Fruit fly (Drosophila melanogaster) whole organism, embryonic: ENCODE results near the gene Cpr23B.

Source experiments
- Atf-2 ChIP-seq: fragments of 200-800 bp; sonication (Bioruptor generic); optimal IDR thresholded peaks from 2 replicates; lab custom pipeline; 2016; ENCODE audit warnings: missing biosample characterization, missing genetic modification characterization
- CG10274 ChIP-seq: fragments of 200-800 bp; sonication (Bioruptor generic); optimal IDR thresholded peaks from 3 replicates; lab custom pipeline; 2017; ENCODE audit warnings: missing biosample characterization, mild to moderate bottlenecking, missing genetic modification characterization
- CG10366 ChIP-seq: fragments of 200-800 bp; sonication (Bioruptor generic); IDR thresholded peaks from 2 replicates; pipeline ENCODE4 v1.3.6; 2022; ENCODE audit warnings: missing biosample characterization, missing genetic modification characterization
- CG10654 ChIP-seq: fragments of 200-800 bp; sonication (Bioruptor generic); optimal IDR thresholded peaks from 2 replicates; lab custom pipeline; 2016; ENCODE audit warnings: missing biosample characterization, missing genetic modification characterization
- CG11456 ChIP-seq: fragments of 200-800 bp; sonication (Bioruptor generic); IDR thresholded peaks from 3 replicates; pipeline ENCODE4 v1.3.6; 2022; ENCODE audit warnings: missing biosample characterization, missing genetic modification characterization
- CG12104 ChIP-seq: fragments of 200-800 bp; sonication (Bioruptor generic); optimal IDR thresholded peaks from 3 replicates; lab custom pipeline; 2016; ENCODE audit warnings: missing biosample characterization, missing genetic modification characterization
- CG12299 ChIP-seq: fragments of 200-800 bp; sonication (Bioruptor generic); optimal IDR thresholded peaks from 2 replicates; lab custom pipeline; 2018; ENCODE audit warnings: missing biosample characterization, mild to moderate bottlenecking, missing genetic modification characterization
- CG13775 ChIP-seq: fragments of 200-800 bp; sonication (Bioruptor generic); optimal IDR thresholded peaks from 3 replicates; lab custom pipeline; 2017; ENCODE audit warnings: missing biosample characterization, mild to moderate bottlenecking, missing genetic modification characterization
- CG1602 ChIP-seq: fragments of 200-800 bp; sonication (Bioruptor generic); optimal IDR thresholded peaks from 3 replicates; lab custom pipeline; 2016; ENCODE audit warnings: missing biosample characterization, missing genetic modification characterization
- CG1603 ChIP-seq: fragments of 200-800 bp; sonication (Bioruptor generic); optimal IDR thresholded peaks from 2 replicates; lab custom pipeline; 2019; ENCODE audit warnings: missing biosample characterization, mild to moderate bottlenecking, missing genetic modification characterization, moderate library complexity
- CG1792 ChIP-seq: fragments of 200-800 bp; sonication (Bioruptor generic); optimal IDR thresholded peaks from 2 replicates; lab custom pipeline; 2016; ENCODE audit warnings: missing biosample characterization, missing genetic modification characterization
- CG2129 ChIP-seq: fragments of 200-800 bp; sonication (Bioruptor generic); IDR thresholded peaks from 2 replicates; pipeline ENCODE4 v1.3.6; 2022; ENCODE audit warnings: missing biosample characterization, missing genetic modification characterization; ENCODE audit not compliant: partially characterized antibody
- CG2889 ChIP-seq: fragments of 200-800 bp; sonication (Bioruptor generic); IDR thresholded peaks from 3 replicates; pipeline ENCODE4 v1.3.6; 2022; ENCODE audit warnings: missing biosample characterization, missing genetic modification characterization
- CG30431 ChIP-seq: fragments of 200-800 bp; sonication (Bioruptor generic); optimal IDR thresholded peaks from 2 replicates; lab custom pipeline; 2017; ENCODE audit warnings: missing biosample characterization, missing genetic modification characterization
- CG34376 ChIP-seq: fragments of 200-800 bp; sonication (Bioruptor generic); optimal IDR thresholded peaks from 2 replicates; lab custom pipeline; 2018; ENCODE audit warnings: missing biosample characterization, mild to moderate bottlenecking, missing genetic modification characterization
- CG42726 ChIP-seq: fragments of 200-800 bp; sonication (Bioruptor generic); IDR thresholded peaks from 2 replicates; pipeline ENCODE4 v1.3.6; 2022; ENCODE audit warnings: missing biosample characterization, missing genetic modification characterization; ENCODE audit not compliant: partially characterized antibody
- CG4707 ChIP-seq: fragments of 200-800 bp; sonication (Bioruptor generic); optimal IDR thresholded peaks from 2 replicates; lab custom pipeline; 2018; ENCODE audit warnings: missing biosample characterization, mild to moderate bottlenecking, missing genetic modification characterization, moderate library complexity
- CG4820 ChIP-seq: fragments of 200-800 bp; sonication (Bioruptor generic); optimal IDR thresholded peaks from 3 replicates; lab custom pipeline; 2016; ENCODE audit warnings: missing biosample characterization, missing genetic modification characterization
- CoRest ChIP-seq: fragments of 200-800 bp; sonication (Bioruptor generic); optimal IDR thresholded peaks from 3 replicates; lab custom pipeline; 2018; ENCODE audit warnings: missing biosample characterization, mild to moderate bottlenecking, missing genetic modification characterization, moderate library complexity
- Dip3 ChIP-seq: fragments of 200-800 bp; sonication (Bioruptor generic); optimal IDR thresholded peaks from 3 replicates; lab custom pipeline; 2016; ENCODE audit warnings: missing biosample characterization, missing genetic modification characterization
- Dp ChIP-seq: fragments of 200-800 bp; sonication (Bioruptor generic); optimal IDR thresholded peaks from 2 replicates; lab custom pipeline; 2018; ENCODE audit warnings: missing biosample characterization, mild to moderate bottlenecking, missing genetic modification characterization, moderate library complexity
- E2f1 ChIP-seq: fragments of 200-800 bp; sonication (Bioruptor generic); IDR thresholded peaks from 2 replicates; pipeline ENCODE4 v1.3.6; 2022; ENCODE audit warnings: missing biosample characterization, missing genetic modification characterization
- ERR ChIP-seq: fragments of 200-800 bp; sonication (Bioruptor generic); optimal IDR thresholded peaks from 2 replicates; lab custom pipeline; 2016; ENCODE audit warnings: missing biosample characterization, missing genetic modification characterization
- HLH4C ChIP-seq: fragments of 200-800 bp; sonication (Bioruptor generic); IDR thresholded peaks from 3 replicates; pipeline ENCODE4 v1.3.6; 2022; ENCODE audit warnings: missing biosample characterization, missing genetic modification characterization; ENCODE audit not compliant: partially characterized antibody
- HLH54F ChIP-seq: fragments of 200-800 bp; sonication (Bioruptor generic); optimal IDR thresholded peaks from 3 replicates; lab custom pipeline; 2016; ENCODE audit warnings: missing biosample characterization, missing genetic modification characterization
- Hey ChIP-seq: fragments of 200-800 bp; sonication (Bioruptor generic); optimal IDR thresholded peaks from 3 replicates; lab custom pipeline; 2018; ENCODE audit warnings: missing biosample characterization, mild to moderate bottlenecking, missing genetic modification characterization
- NfI ChIP-seq: fragments of 200-800 bp; sonication (Bioruptor generic); optimal IDR thresholded peaks from 3 replicates; lab custom pipeline; 2018; ENCODE audit warnings: missing biosample characterization, mild to moderate bottlenecking, missing genetic modification characterization, moderate library complexity
- Rfx ChIP-seq: fragments of 200-800 bp; sonication (Bioruptor generic); IDR thresholded peaks from 2 replicates; pipeline ENCODE4 v1.3.6; 2022; ENCODE audit warnings: missing biosample characterization, missing genetic modification characterization
- Sox102F ChIP-seq: fragments of 200-800 bp; sonication (Bioruptor generic); optimal IDR thresholded peaks from 2 replicates; lab custom pipeline; 2018; ENCODE audit warnings: missing biosample characterization, mild to moderate bottlenecking, missing genetic modification characterization, moderate library complexity
- Ssrp ChIP-seq: fragments of 200-800 bp; sonication (Bioruptor generic); optimal IDR thresholded peaks from 2 replicates; lab custom pipeline; 2018; ENCODE audit warnings: missing biosample characterization, mild to moderate bottlenecking, missing genetic modification characterization, moderate library complexity
- Stat92E ChIP-seq, 3 experiments: fragments of >200 bp in 2 of 3; fragments of 200-800 bp in 1 of 3; sonication (Bioruptor generic) in 1 of 3; optimal IDR thresholded peaks; 2 replicates each; lab custom pipeline; 2017 to 2019; ENCODE audit warnings: missing biosample characterization in 3 of 3, missing genetic modification characterization in 3 of 3, mild to moderate bottlenecking in 1 of 3, moderate library complexity in 1 of 3
- ara ChIP-seq: fragments of 200-800 bp; sonication (Bioruptor generic); IDR thresholded peaks from 2 replicates; pipeline ENCODE4 v1.3.6; 2022; ENCODE audit warnings: missing biosample characterization, missing genetic modification characterization
- ash1 ChIP-seq: fragments of 200-800 bp; sonication (Bioruptor generic); optimal IDR thresholded peaks from 2 replicates; lab custom pipeline; 2018; ENCODE audit warnings: missing biosample characterization, mild to moderate bottlenecking, missing genetic modification characterization
- crp ChIP-seq, 2 experiments: fragments of 200-800 bp; sonication (Bioruptor generic); optimal IDR thresholded peaks; 2 replicates in 1 of 2; 3 replicates in 1 of 2; lab custom pipeline; 2017; ENCODE audit warnings: missing biosample characterization in 2 of 2, missing genetic modification characterization in 2 of 2, mild to moderate bottlenecking in 1 of 2, moderate library complexity in 1 of 2
- dan ChIP-seq: fragments of 200-800 bp; sonication (Bioruptor generic); IDR thresholded peaks from 2 replicates; pipeline ENCODE4 v1.3.6; 2022; ENCODE audit warnings: missing biosample characterization, missing genetic modification characterization
- ewg ChIP-seq: fragments of 200-800 bp; sonication (Bioruptor generic); optimal IDR thresholded peaks from 3 replicates; lab custom pipeline; 2017; ENCODE audit warnings: mild to moderate bottlenecking, missing biosample characterization, missing genetic modification reagents, missing genetic modification characterization
- fd3F ChIP-seq: fragments of 200-800 bp; sonication (Bioruptor generic); optimal IDR thresholded peaks from 2 replicates; lab custom pipeline; 2018; ENCODE audit warnings: missing biosample characterization, mild to moderate bottlenecking, missing genetic modification characterization, moderate library complexity
- gem ChIP-seq: fragments of 200-800 bp; sonication (Bioruptor generic); optimal IDR thresholded peaks from 2 replicates; lab custom pipeline; 2019; ENCODE audit warnings: missing biosample characterization, mild to moderate bottlenecking, missing genetic modification characterization, moderate library complexity
- jumu ChIP-seq: fragments of 200-800 bp; sonication (Bioruptor generic); optimal IDR thresholded peaks from 3 replicates; lab custom pipeline; 2016; ENCODE audit warnings: missing biosample characterization, missing genetic modification characterization
- lola ChIP-seq, 3 experiments: fragments of >200 bp in 2 of 3; fragments of 200-800 bp in 1 of 3; sonication (Bioruptor generic) in 1 of 3; optimal IDR thresholded peaks; 2 replicates each; lab custom pipeline; 2017 to 2019; ENCODE audit warnings: missing biosample characterization in 3 of 3, missing genetic modification characterization in 3 of 3, mild to moderate bottlenecking in 1 of 3, moderate library complexity in 1 of 3
- run ChIP-seq: fragments of 200-800 bp; sonication (Bioruptor generic); optimal IDR thresholded peaks from 3 replicates; lab custom pipeline; 2018; ENCODE audit warnings: missing biosample characterization, mild to moderate bottlenecking, missing genetic modification characterization
- salm ChIP-seq: fragments of 200-800 bp; sonication (Bioruptor generic); optimal IDR thresholded peaks from 2 replicates; lab custom pipeline; 2018; ENCODE audit warnings: missing biosample characterization, mild to moderate bottlenecking, missing genetic modification characterization
- trh ChIP-seq: fragments of 200-800 bp; sonication (Bioruptor generic); optimal IDR thresholded peaks from 2 replicates; lab custom pipeline; 2016; ENCODE audit warnings: missing biosample characterization, missing genetic modification characterization
- usp ChIP-seq: fragments of >200 bp; optimal IDR thresholded peaks from 2 replicates; lab custom pipeline; 2017; ENCODE audit warnings: missing biosample characterization, missing genetic modification characterization
- wek ChIP-seq: fragments of 200-800 bp; sonication (Bioruptor generic); optimal IDR thresholded peaks from 3 replicates; lab custom pipeline; 2018; ENCODE audit warnings: missing biosample characterization, mild to moderate bottlenecking, missing genetic modification characterization, moderate library complexity

The Cpr23B gene

dm6 chr2L:2884683-2885502 is 46.7 kb downstream of the Cpr23B start (continued):
- TF ChIP-seq ash1 (GFP tag; lab: Kevin White, UChicago) (peak; percentile 65), Ssrp (tag; lab: Kevin White, UChicago) (no peak), crp (GFP tag; optimal IDR thresholded peaks at IDR 0.05; lab: Kevin White, UChicago) (peak; percentile 91 to 99), salm (no peak), CG10366 (GFP tag; lab: Robert Waterston, UW) (peak; percentile 16; the same call in 1 of the 2 replicates), run (tag; lab: Kevin White, UChicago) (peak; percentile 20), CG12104 (GFP tag; lab: Kevin White, UChicago) (no peak), CG2129 (GFP tag; lab: Robert Waterston, UW) (no peak), CG4707 (GFP tag; lab: Kevin White, UChicago) (no peak), wek (GFP tag; lab: Kevin White, UChicago) (peak; percentile 3), Stat92E (GFP tag; optimal IDR thresholded peaks at IDR 0.05; lab: Kevin White, UChicago) (peak in 1 of 3 experiments; percentile 19), jumu (GFP tag; lab: Kevin White, UChicago) (no peak), HLH54F (peak; percentile 27), CG1603 (tag; lab: Kevin White, UChicago) (peak; percentile 89), lola (GFP tag; optimal IDR thresholded peaks at IDR 0.05; lab: Kevin White, UChicago) (peak in 1 of 3 experiments; percentile 47), E2f1 (GFP tag; lab: Robert Waterston, UW) (peak; percentile 37; the same call in 1 of the 2 replicates), CG13775 (GFP tag; lab: Kevin White, UChicago) (no peak), Dip3 (no peak), CG1792 (GFP tag; lab: Kevin White, UChicago) (no peak), HLH4C (GFP tag; lab: Robert Waterston, UW) (peak; percentile 44; the same call in 1 of the 3 replicates), CoRest (tag; lab: Kevin White, UChicago) (peak; percentile 41), CG34376 (GFP tag; lab: Kevin White, UChicago) (peak; percentile 89), dan (GFP tag; lab: Robert Waterston, UW) (no peak), Hey (tag; lab: Kevin White, UChicago) (peak; percentile 31), CG10654 (GFP tag; lab: Kevin White, UChicago) (no peak), CG30431 (GFP tag; lab: Kevin White, UChicago) (no peak), trh (GFP tag; lab: Kevin White, UChicago) (no peak), usp (no peak), NfI (GFP tag; lab: Kevin White, UChicago) (peak; percentile 62), ERR (GFP tag; lab: Kevin White, UChicago) (no peak), Dp (GFP tag; lab: Kevin White, UChicago) (peak; percentile 68), Sox102F (peak; percentile 16), CG42726 (peak; percentile 70; the same call in 1 of the 2 replicates), Atf-2 (GFP tag; lab: Kevin White, UChicago) (no peak), gem (tag; lab: Kevin White, UChicago) (no peak), ara (GFP tag; lab: Robert Waterston, UW) (peak; percentile 39; the same call in 1 of the 2 replicates), ewg (no peak), CG4820 (GFP tag; lab: Kevin White, UChicago) (no peak), CG1602 (GFP tag; lab: Kevin White, UChicago) (no peak), CG11456 (GFP tag; lab: Robert Waterston, UW) (peak; percentile 81), CG2889 (no peak), CG10274 (no peak), fd3F (no peak), Rfx (GFP tag; lab: Robert Waterston, UW) (peak; percentile 79), CG12299 (tag; lab: Kevin White, UChicago) (no peak)
